Fruit fly (Drosophila melanogaster): ENCODE data around the gene CG33641.

dm6 chr2L:13552686-13553085 lies 23.8 kb downstream of the CG33641 start:
- TF ChIP-seq fkh (GFP tag; optimal IDR thresholded peaks at IDR 0.05), result no peak
- no peak for TF ChIP-seq Lpt (GFP tag; optimal IDR thresholded peaks at IDR 0.05)
- TF ChIP-seq CG1621 (tag; optimal IDR thresholded peaks at IDR 0.05), result no peak
- no peak for TF ChIP-seq CG6163 (GFP tag; IDR thresholded peaks at IDR 0.05)
- TF ChIP-seq CG10631 (GFP tag; optimal IDR thresholded peaks at IDR 0.05), result no peak
